Worm (Caenorhabditis elegans): Measurements from ENCODE around the gene C14C11.1.

Gene C14C11.1

ce11 chrV:5712652-5713051, 49.2 kb downstream of the C14C11.1 start, which contains the start of gene gcst-1 (continued):
- no peak for TF ChIP-seq saeg-2 (GFP tag; IDR thresholded peaks at IDR 0.05)
- TF ChIP-seq F49E8.2 (tag; optimal IDR thresholded peaks at IDR 0.05; ENCODE audit: borderline replicate concordance), result no peak
- no peak for TF ChIP-seq nhr-25 (tag; optimal IDR thresholded peaks at IDR 0.05; ENCODE audit: borderline replicate concordance, insufficient read depth)
- peak; percentile 80 for TF ChIP-seq nhr-28 (tag; optimal IDR thresholded peaks at IDR 0.05)
- no peak for TF ChIP-seq snpc-1.2 (GFP tag; IDR thresholded peaks at IDR 0.05)
- TF ChIP-seq zip-2 (tag; optimal IDR thresholded peaks at IDR 0.05), result no peak
- no peak for TF ChIP-seq T26A8.4 (GFP tag; IDR thresholded peaks at IDR 0.05)
- no peak for TF ChIP-seq jun-1 (tag; optimal IDR thresholded peaks at IDR 0.05)
- TF ChIP-seq ama-1 (optimal IDR thresholded peaks at IDR 0.05), result peak; percentile 54
- TF ChIP-seq hlh-30 (tag; optimal IDR thresholded peaks at IDR 0.05; ENCODE audit: insufficient read depth), result peak; percentile 62
- no peak for TF ChIP-seq ctbp-1 (GFP tag; IDR thresholded peaks at IDR 0.05)
- no peak for TF ChIP-seq sdz-12 (GFP tag; optimal IDR thresholded peaks at IDR 0.05)
- no peak for TF ChIP-seq vab-7 (GFP tag; IDR thresholded peaks at IDR 0.05)
- no peak for TF ChIP-seq egl-27 (tag; optimal IDR thresholded peaks at IDR 0.05)
- no peak for TF ChIP-seq nhr-111 (GFP tag; optimal IDR thresholded peaks at IDR 0.05)
- no peak for TF ChIP-seq lsy-2 (tag; optimal IDR thresholded peaks at IDR 0.05)
- no peak for TF ChIP-seq pha-4 (GFP tag; IDR thresholded peaks at IDR 0.05)
- no peak for TF ChIP-seq pha-4 (tag; optimal IDR thresholded peaks at IDR 0.05)
- TF ChIP-seq T20F7.1 (GFP tag; optimal IDR thresholded peaks at IDR 0.05), result no peak
- peak; percentile 12 for TF ChIP-seq F10B5.3 (tag; optimal IDR thresholded peaks at IDR 0.05)
- TF ChIP-seq lin-29 (GFP tag; IDR thresholded peaks at IDR 0.05), result no peak
- TF ChIP-seq mdl-1 (tag; optimal IDR thresholded peaks at IDR 0.05), result peak in 1 of 2 experiments; percentile 74
- no peak for TF ChIP-seq ztf-7 (tag; optimal IDR thresholded peaks at IDR 0.05)
- no peak for TF ChIP-seq spr-1 (tag; optimal IDR thresholded peaks at IDR 0.05)
- no peak for TF ChIP-seq ceh-20 (GFP tag; IDR thresholded peaks at IDR 0.05)
- no peak for TF ChIP-seq daf-19 (GFP tag; conservative IDR thresholded peaks at IDR 0.05)
- TF ChIP-seq dmd-6 (GFP tag; IDR thresholded peaks at IDR 0.05), result peak; percentile 83
- TF ChIP-seq egl-43 (GFP tag; IDR thresholded peaks at IDR 0.05), result no peak
- TF ChIP-seq aly-2 (tag; optimal IDR thresholded peaks at IDR 0.05), result no peak
- no peak for TF ChIP-seq mes-2 (tag; optimal IDR thresholded peaks at IDR 0.05; ENCODE audit: poor library complexity, severe bottlenecking)
- no peak for TF ChIP-seq D1046.2 (GFP tag; IDR thresholded peaks at IDR 0.05)
- TF ChIP-seq spr-3 (GFP tag; optimal IDR thresholded peaks at IDR 0.05), result no peak
- no peak for TF ChIP-seq fos-1 (tag; optimal IDR thresholded peaks at IDR 0.05)
- no peak for TF ChIP-seq ces-1 (GFP tag; optimal IDR thresholded peaks at IDR 0.05)
- TF ChIP-seq php-3 (GFP tag; IDR thresholded peaks at IDR 0.05), result peak; percentile 62; the same call in 1 of the 2 replicates
- peak; percentile 70 for TF ChIP-seq dve-1 (tag; optimal IDR thresholded peaks at IDR 0.05; ENCODE audit: insufficient read depth)
- no peak for TF ChIP-seq duxl-1 (tag; optimal IDR thresholded peaks at IDR 0.05; ENCODE audit: poor library complexity)
- no peak for TF ChIP-seq zfp-3 (GFP tag; conservative IDR thresholded peaks at IDR 0.05)
- TF ChIP-seq mxl-3 (GFP tag; optimal IDR thresholded peaks at IDR 0.05), result peak; percentile 72
- TF ChIP-seq nhr-41 (GFP tag; IDR thresholded peaks at IDR 0.05), result no peak
- peak; percentile 65 for TF ChIP-seq hlh-11 (tag; optimal IDR thresholded peaks at IDR 0.05)
- no peak for TF ChIP-seq F26F4.8 (GFP tag; conservative IDR thresholded peaks at IDR 0.05)
- TF ChIP-seq nhr-77 (tag; optimal IDR thresholded peaks at IDR 0.05), result peak; percentile 49
- TF ChIP-seq tag-97 (GFP tag; IDR thresholded peaks at IDR 0.05), result no peak
- TF ChIP-seq lim-7 (GFP tag; IDR thresholded peaks at IDR 0.05), result no peak
- no peak for TF ChIP-seq ceh-82 (tag; optimal IDR thresholded peaks at IDR 0.05)
- TF ChIP-seq mdt-29 (GFP tag; IDR thresholded peaks at IDR 0.05), result no peak
- TF ChIP-seq snpc-4 (tag; optimal IDR thresholded peaks at IDR 0.05), result no peak
- no peak for TF ChIP-seq ZK337.2 (GFP tag; IDR thresholded peaks at IDR 0.05)
- TF ChIP-seq R02D3.7 (tag; optimal IDR thresholded peaks at IDR 0.05), result no peak
- no peak for TF ChIP-seq zag-1 (tag; optimal IDR thresholded peaks at IDR 0.05)
- no peak for TF ChIP-seq ceh-62 (tag; optimal IDR thresholded peaks at IDR 0.05)

All from whole organism, L4 larva.